Worm (Caenorhabditis elegans) whole organism, early embryonic: ENCODE data around the gene C23H3.9.

Experiments used
- B0310.2 ChIP-seq: sonication (generic microtip); optimal IDR thresholded peaks from 2 replicates; lab custom pipeline; 2016; ENCODE audit warnings: mild to moderate bottlenecking, missing genetic modification characterization, missing compliant biosample characterization
- F13C5.2 ChIP-seq: sonication (generic microtip); optimal IDR thresholded peaks from 2 replicates; lab custom pipeline; 2017; ENCODE audit warnings: mild to moderate bottlenecking, missing genetic modification characterization, inconsistent platforms, missing compliant biosample characterization
- ama-1 ChIP-seq: fragments of 150-350 bp; optimal IDR thresholded peaks from 2 replicates; lab custom pipeline; 2014
- ceh-13 ChIP-seq: fragments of 200-800 bp; sonication (Bioruptor generic); optimal IDR thresholded peaks from 2 replicates; lab custom pipeline; 2018; ENCODE audit warnings: mild to moderate bottlenecking, missing genetic modification characterization, missing compliant biosample characterization
- ceh-36 ChIP-seq: sonication (generic microtip); optimal IDR thresholded peaks from 2 replicates; lab custom pipeline; 2016; ENCODE audit warnings: missing genetic modification characterization, inconsistent platforms, missing compliant biosample characterization
- ets-7 ChIP-seq: sonication (generic microtip); optimal IDR thresholded peaks from 2 replicates; lab custom pipeline; 2016; ENCODE audit warnings: missing genotype, missing genetic modification characterization, missing compliant biosample characterization
- flt-1 ChIP-seq: fragments of 200-800 bp; sonication (Bioruptor generic); IDR thresholded peaks from 2 replicates; pipeline ENCODE4 v1.3.6; 2022; ENCODE audit warnings: missing genetic modification characterization, missing compliant biosample characterization
- hmbx-1 ChIP-seq: sonication (generic microtip); optimal IDR thresholded peaks from 2 replicates; lab custom pipeline; 2016; ENCODE audit warnings: mild to moderate bottlenecking, missing genetic modification characterization, missing compliant biosample characterization
- hmg-4 ChIP-seq: fragments of 200-800 bp; sonication (Bioruptor generic); optimal IDR thresholded peaks from 2 replicates; lab custom pipeline; 2018; ENCODE audit warnings: mild to moderate bottlenecking, missing genetic modification characterization, missing compliant biosample characterization
- hnd-1 ChIP-seq: sonication (generic microtip); optimal IDR thresholded peaks from 2 replicates; lab custom pipeline; 2016; ENCODE audit warnings: missing genetic modification characterization, missing compliant biosample characterization
- pes-1 ChIP-seq: fragments of 200-800 bp; sonication (Bioruptor generic); IDR thresholded peaks from 2 replicates; pipeline ENCODE4 v1.3.6; 2022; ENCODE audit warnings: missing genetic modification reagents, missing genetic modification characterization, missing compliant biosample characterization
- tbx-37 ChIP-seq: fragments of 200-800 bp; sonication (Bioruptor generic); conservative IDR thresholded peaks from 2 replicates; pipeline ENCODE4 v1.3.6; 2022; ENCODE audit warnings: missing genetic modification reagents, missing genetic modification characterization, missing compliant biosample characterization
- tra-4 ChIP-seq: sonication (generic microtip); optimal IDR thresholded peaks from 2 replicates; lab custom pipeline; 2017; ENCODE audit warnings: missing genetic modification characterization, missing compliant biosample characterization

DNA sequence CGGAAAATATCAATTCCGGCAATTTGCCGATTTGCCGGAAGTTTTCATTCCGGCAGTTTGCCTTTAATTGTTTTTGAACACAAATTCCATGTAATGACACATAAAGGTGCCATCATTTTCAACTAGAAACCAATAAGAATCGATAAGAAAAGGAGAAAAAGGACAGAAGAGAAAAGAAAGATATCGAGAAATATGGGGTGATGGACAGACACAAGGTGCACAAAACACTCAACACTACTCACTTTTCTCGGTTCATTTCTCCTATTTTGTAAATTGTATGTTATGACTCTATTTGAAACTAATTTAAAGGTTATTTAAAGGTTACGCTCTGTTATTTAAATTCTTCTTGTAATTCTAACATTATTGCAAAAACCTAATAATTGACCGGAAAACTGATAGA lies 28.2 kb downstream of the C23H3.9 start:
- TF ChIP-seq ceh-13 = no peak
- no peak for TF ChIP-seq pes-1 (GFP tag; lab: Robert Waterston, UW)
- no peak for TF ChIP-seq ama-1
- TF ChIP-seq hmg-4 = no peak
- TF ChIP-seq tbx-37 = no peak
- no peak for TF ChIP-seq F13C5.2 (tag; lab: Kevin White, UChicago)
- no peak for TF ChIP-seq B0310.2 (tag; lab: Kevin White, UChicago)
- TF ChIP-seq tra-4 (tag; lab: Kevin White, UChicago) = no peak
- TF ChIP-seq ceh-36 (tag; lab: Kevin White, UChicago) = no peak
- no peak for TF ChIP-seq hnd-1 (tag; lab: Kevin White, UChicago)
- no peak for TF ChIP-seq flt-1 (GFP tag; lab: Robert Waterston, UW)
- TF ChIP-seq ets-7 (tag; lab: Kevin White, UChicago) = no peak
- peak; percentile 37 for TF ChIP-seq hmbx-1 (tag; lab: Kevin White, UChicago)
